Worm (Caenorhabditis elegans) whole organism, L4 larva: ENCODE measurements around the gene F38E1.6.

Experiments used
- Y48G9A.11 ChIP-seq: fragments of 200-800 bp; sonication (Bioruptor generic); IDR thresholded peaks from 2 replicates; pipeline ENCODE4 v1.3.6; 2022; ENCODE audit warnings: missing genetic modification reagents, missing genetic modification characterization, missing compliant biosample characterization
- Y5F2A.4 ChIP-seq: fragments of 200-800 bp; sonication (Bioruptor generic); optimal IDR thresholded peaks from 2 replicates; lab custom pipeline; 2018; ENCODE audit warnings: mild to moderate bottlenecking, missing genetic modification characterization, missing compliant biosample characterization
- ZK337.2 ChIP-seq: fragments of 200-800 bp; sonication (Bioruptor generic); IDR thresholded peaks from 2 replicates; pipeline ENCODE4 v1.3.6; 2022; ENCODE audit warnings: missing genetic modification reagents, missing genetic modification characterization, missing compliant biosample characterization
- aha-1 ChIP-seq: fragments of 150-350 bp; peaks from one replicate; lab custom pipeline; 2014; ENCODE audit warnings: missing biosample characterization, missing genetic modification characterization
- aly-2 ChIP-seq: sonication (generic microtip); optimal IDR thresholded peaks from 2 replicates; lab custom pipeline; 2018; ENCODE audit warnings: missing biosample characterization, missing genetic modification characterization
- ceh-28 ChIP-seq: fragments of 150-350 bp; optimal IDR thresholded peaks from 2 replicates; lab custom pipeline; 2014; ENCODE audit warnings: missing biosample characterization, missing genetic modification reagents, missing genetic modification characterization
- ceh-44 ChIP-seq: fragments of 200-800 bp; sonication (Bioruptor generic); IDR thresholded peaks from 2 replicates; pipeline ENCODE4 v1.3.6; 2022; ENCODE audit warnings: missing genetic modification reagents, missing genetic modification characterization, missing compliant biosample characterization
- ceh-62 ChIP-seq: sonication (generic microtip); optimal IDR thresholded peaks from 2 replicates; lab custom pipeline; 2017; ENCODE audit warnings: missing biosample characterization, missing genetic modification characterization
- ceh-82 ChIP-seq: sonication (generic microtip); optimal IDR thresholded peaks from 2 replicates; lab custom pipeline; 2017; ENCODE audit warnings: missing biosample characterization, missing genetic modification characterization
- cey-2 ChIP-seq: sonication (generic microtip); optimal IDR thresholded peaks from 3 replicates; lab custom pipeline; 2017; ENCODE audit warnings: missing genetic modification characterization, mild to moderate bottlenecking, missing compliant biosample characterization, antibody characterized with exemption, borderline replicate concordance; ENCODE audit not compliant: insufficient read depth
- daf-16 ChIP-seq, 3 experiments: sonication (generic microtip); optimal IDR thresholded peaks; 2 replicates each; lab custom pipeline; 2016 to 2017; ENCODE audit warnings: missing genetic modification characterization in 3 of 3, missing genetic modification reagents in 3 of 3, mild to moderate bottlenecking in 2 of 3, missing compliant biosample characterization in 2 of 3, missing biosample characterization in 1 of 3, moderate library complexity in 1 of 3
- dmd-6 ChIP-seq: fragments of 200-800 bp; sonication (Bioruptor generic); IDR thresholded peaks from 2 replicates; pipeline ENCODE4 v1.3.6; 2022; ENCODE audit warnings: missing genetic modification reagents, missing genetic modification characterization, missing compliant biosample characterization
- dpl-1 ChIP-seq: fragments of 150-350 bp; optimal IDR thresholded peaks from 2 replicates; lab custom pipeline; 2014; ENCODE audit warnings: missing biosample characterization, missing genetic modification reagents, missing genetic modification characterization
- dve-1 ChIP-seq: sonication (generic microtip); optimal IDR thresholded peaks from 2 replicates; lab custom pipeline; 2017; ENCODE audit warnings: antibody characterized with exemption, mild to moderate bottlenecking, missing genetic modification characterization, missing compliant biosample characterization; ENCODE audit not compliant: insufficient read depth
- egl-43 ChIP-seq: fragments of 200-800 bp; sonication (Bioruptor generic); IDR thresholded peaks from 2 replicates; pipeline ENCODE4 v1.3.6; 2022; ENCODE audit warnings: missing genetic modification reagents, missing genetic modification characterization, missing compliant biosample characterization
- fos-1 ChIP-seq: fragments of 150-350 bp; optimal IDR thresholded peaks from 2 replicates; lab custom pipeline; 2014; ENCODE audit warnings: missing biosample characterization, missing genetic modification characterization
- gei-8 ChIP-seq: fragments of 200-800 bp; sonication (Bioruptor generic); optimal IDR thresholded peaks from 2 replicates; lab custom pipeline; 2018; ENCODE audit warnings: mild to moderate bottlenecking, missing genetic modification characterization, missing compliant biosample characterization
- hif-1 ChIP-seq, 2 experiments: sonication (generic microtip); optimal IDR thresholded peaks; 2 replicates each; lab custom pipeline; 2016 to 2017; ENCODE audit warnings: missing compliant biosample characterization in 2 of 2, missing genetic modification characterization in 2 of 2, missing genetic modification reagents in 2 of 2, missing genotype in 2 of 2, mild to moderate bottlenecking in 1 of 2
- hlh-11 ChIP-seq: fragments of 200-800 bp; sonication (Bioruptor generic); optimal IDR thresholded peaks from 2 replicates; lab custom pipeline; 2018; ENCODE audit warnings: mild to moderate bottlenecking, missing genetic modification characterization, missing compliant biosample characterization
- hlh-30 ChIP-seq: sonication (generic microtip); optimal IDR thresholded peaks from 2 replicates; lab custom pipeline; 2017; ENCODE audit warnings: antibody characterized with exemption, mild to moderate bottlenecking, missing genetic modification characterization, missing compliant biosample characterization; ENCODE audit not compliant: insufficient read depth
- jun-1 ChIP-seq: fragments of 150-350 bp; optimal IDR thresholded peaks from 2 replicates; lab custom pipeline; 2014; ENCODE audit warnings: missing biosample characterization, missing genetic modification reagents, missing genetic modification characterization
- lin-1 ChIP-seq: fragments of 200-800 bp; sonication (Bioruptor generic); IDR thresholded peaks from 2 replicates; pipeline ENCODE4 v1.3.6; 2022; ENCODE audit warnings: missing genetic modification reagents, missing genetic modification characterization, missing compliant biosample characterization
- lsy-2 ChIP-seq, 2 experiments: fragments of 150-350 bp in 1 of 2; sonication (generic microtip) in 1 of 2; optimal IDR thresholded peaks; 2 replicates each; lab custom pipeline; 2014 to 2017; ENCODE audit warnings: missing biosample characterization in 2 of 2, missing genetic modification characterization in 2 of 2
- madf-5 ChIP-seq, 2 experiments: fragments of 200-800 bp; sonication (Bioruptor generic); IDR thresholded peaks; 2 replicates each; pipeline ENCODE4 v1.3.6; 2022; ENCODE audit warnings: missing compliant biosample characterization in 2 of 2, missing genetic modification characterization in 2 of 2
- mdl-1 ChIP-seq, 2 experiments: fragments of 150-350 bp in 1 of 2; sonication (generic microtip) in 1 of 2; optimal IDR thresholded peaks; 2 replicates each; lab custom pipeline; 2014 to 2017; ENCODE audit warnings: missing biosample characterization in 2 of 2, missing genetic modification characterization in 2 of 2
- mep-1 ChIP-seq: fragments of 150-350 bp; sonication (generic microtip); optimal IDR thresholded peaks from 3 replicates; lab custom pipeline; 2014; ENCODE audit warnings: missing biosample characterization, missing genetic modification characterization
- mes-2 ChIP-seq: sonication (generic microtip); optimal IDR thresholded peaks from 2 replicates; lab custom pipeline; 2016; ENCODE audit warnings: missing genotype, mild to moderate bottlenecking, missing genetic modification characterization, missing compliant biosample characterization; ENCODE audit not compliant: poor library complexity, severe bottlenecking
- mxl-2 ChIP-seq: fragments of 200-800 bp; sonication (Bioruptor generic); conservative IDR thresholded peaks from 2 replicates; pipeline ENCODE4 v1.3.6; 2022; ENCODE audit warnings: missing genetic modification reagents, missing genetic modification characterization, missing compliant biosample characterization
- mxl-3 ChIP-seq: fragments of 200-800 bp; sonication (Bioruptor generic); optimal IDR thresholded peaks from 2 replicates; lab custom pipeline; 2018; ENCODE audit warnings: mild to moderate bottlenecking, missing genetic modification characterization, missing compliant biosample characterization
- nhr-102 ChIP-seq: sonication (generic microtip); optimal IDR thresholded peaks from 2 replicates; lab custom pipeline; 2016; ENCODE audit warnings: mild to moderate bottlenecking, missing genetic modification characterization, moderate library complexity, missing compliant biosample characterization
- nhr-237 ChIP-seq: sonication (generic microtip); optimal IDR thresholded peaks from 2 replicates; lab custom pipeline; 2017; ENCODE audit warnings: missing biosample characterization, missing genetic modification characterization
- nhr-25 ChIP-seq: sonication (generic microtip); optimal IDR thresholded peaks from 2 replicates; lab custom pipeline; 2017; ENCODE audit warnings: missing genetic modification characterization, mild to moderate bottlenecking, missing compliant biosample characterization, antibody characterized with exemption, moderate library complexity, borderline replicate concordance; ENCODE audit not compliant: insufficient read depth
- nhr-28 ChIP-seq: fragments of 150-350 bp; optimal IDR thresholded peaks from 2 replicates; lab custom pipeline; 2014; ENCODE audit warnings: missing biosample characterization, missing genetic modification characterization
- nhr-77 ChIP-seq: fragments of 150-350 bp; optimal IDR thresholded peaks from 2 replicates; lab custom pipeline; 2014; ENCODE audit warnings: missing biosample characterization, missing genetic modification characterization
- php-3 ChIP-seq: fragments of 200-800 bp; sonication (Bioruptor generic); IDR thresholded peaks from 2 replicates; pipeline ENCODE4 v1.3.6; 2022; ENCODE audit warnings: missing genetic modification reagents, missing genetic modification characterization, missing compliant biosample characterization
- pqm-1 ChIP-seq: sonication (generic microtip); optimal IDR thresholded peaks from 2 replicates; lab custom pipeline; 2017; ENCODE audit warnings: missing biosample characterization, missing genetic modification characterization
- skn-1 ChIP-seq: fragments of 150-350 bp; optimal IDR thresholded peaks from 2 replicates; lab custom pipeline; 2014; ENCODE audit warnings: missing biosample characterization, missing genetic modification characterization
- snpc-1.2 ChIP-seq: fragments of 200-800 bp; sonication (Bioruptor generic); IDR thresholded peaks from 2 replicates; pipeline ENCODE4 v1.3.6; 2022; ENCODE audit warnings: missing genetic modification reagents, missing genetic modification characterization, missing compliant biosample characterization
- spr-3 ChIP-seq: fragments of 200-800 bp; sonication (Bioruptor generic); optimal IDR thresholded peaks from 2 replicates; lab custom pipeline; 2018; ENCODE audit warnings: mild to moderate bottlenecking, missing genetic modification characterization, missing compliant biosample characterization
- tra-1 ChIP-seq: fragments of 200-800 bp; sonication (Bioruptor generic); IDR thresholded peaks from 2 replicates; pipeline ENCODE4 v1.3.6; 2022; ENCODE audit warnings: missing genetic modification reagents, missing genetic modification characterization, missing compliant biosample characterization
- zfp-2 ChIP-seq: sonication (generic microtip); optimal IDR thresholded peaks from 2 replicates; lab custom pipeline; 2016; ENCODE audit warnings: mild to moderate bottlenecking, missing genetic modification characterization, missing compliant biosample characterization
- zfp-3 ChIP-seq: fragments of 200-800 bp; sonication (Bioruptor generic); conservative IDR thresholded peaks from 2 replicates; pipeline ENCODE4 v1.3.6; 2022; ENCODE audit warnings: missing genetic modification reagents, missing genetic modification characterization, missing compliant biosample characterization
- zip-11 ChIP-seq: fragments of 200-800 bp; sonication (Bioruptor generic); IDR thresholded peaks from 2 replicates; pipeline ENCODE4 v1.3.6; 2022; ENCODE audit warnings: missing genetic modification characterization, missing compliant biosample characterization
- ztf-11 ChIP-seq: fragments of 150-350 bp; optimal IDR thresholded peaks from 2 replicates; lab custom pipeline; 2014; ENCODE audit warnings: missing biosample characterization, missing genetic modification characterization

Gene F38E1.6

DNA sequence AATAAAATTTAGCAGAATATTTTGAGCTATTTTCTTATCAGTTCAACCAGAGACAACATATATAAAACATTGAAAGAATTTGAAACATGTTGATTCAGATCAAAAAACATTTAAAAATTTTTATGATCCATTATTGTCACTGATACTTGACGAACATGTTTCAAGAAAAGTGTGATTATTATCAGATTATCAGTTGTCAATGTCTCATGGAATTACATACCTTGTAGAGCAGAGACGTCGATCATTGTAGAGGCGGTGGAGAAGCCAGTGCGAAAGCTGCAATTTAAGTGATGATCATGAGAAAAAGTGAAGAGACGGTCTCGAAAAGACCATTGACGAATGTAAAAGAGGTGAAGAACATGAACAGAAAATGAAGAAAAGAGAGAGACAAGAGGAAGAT lies 42.5 kb downstream of the F38E1.6 start, which contains the start of gene F52E1.9 (continued):
- TF ChIP-seq nhr-102 (tag; lab: Kevin White, UChicago) (peak; percentile 0), pqm-1 (tag; lab: Kevin White, UChicago) (peak; percentile 86), dve-1 (peak; percentile 78), mep-1 (tag; lab: Kevin White, UChicago) (peak; percentile 25), mxl-2 (GFP tag; lab: Robert Waterston, UW) (no peak), spr-3 (GFP tag; lab: Kevin White, UChicago) (no peak), ceh-82 (tag; lab: Kevin White, UChicago) (no peak), dmd-6 (GFP tag; lab: Robert Waterston, UW) (peak; percentile 88), php-3 (GFP tag; lab: Robert Waterston, UW) (peak; percentile 96), hlh-11 (tag; lab: Kevin White, UChicago) (peak; percentile 74), cey-2 (tag; lab: Kevin White, UChicago) (no peak), lsy-2 (tag; optimal IDR thresholded peaks at IDR 0.05; lab: Kevin White, UChicago) (peak in 1 of 2 experiments; percentile 16), ceh-44 (GFP tag; lab: Robert Waterston, UW) (no peak), lin-1 (GFP tag; lab: Robert Waterston, UW) (0 out of 2 replicates have a peak, but pooled peaks have one; percentile 44), zfp-2 (no peak), aly-2 (tag; lab: Kevin White, UChicago) (no peak)

DNA sequence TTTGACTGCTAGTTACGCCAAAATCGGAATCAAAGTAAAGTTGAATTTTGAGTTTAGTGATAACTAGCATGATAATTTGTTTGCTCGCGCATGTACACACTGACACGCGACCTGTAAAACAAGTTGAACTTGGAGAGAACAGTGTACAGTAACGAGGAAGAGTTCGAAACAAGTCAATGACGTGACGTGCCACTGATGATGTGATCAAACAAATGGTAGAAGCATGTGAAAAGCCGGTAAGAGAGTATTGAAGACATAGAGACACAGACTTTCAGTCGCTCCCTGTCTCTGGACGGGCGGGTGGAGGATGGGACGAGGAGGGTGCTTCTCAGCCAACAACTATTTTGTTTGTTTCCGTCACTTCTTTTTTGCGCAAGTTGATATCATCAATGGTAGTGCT lies 43.3 kb downstream of the F38E1.6 start:
- TF ChIP-seq tra-1 (GFP tag; lab: Robert Waterston, UW) (0 out of 2 replicates have a peak, but pooled peaks have one; percentile 47), nhr-28 (peak; percentile 7), mes-2 (tag; lab: Kevin White, UChicago) (peak; percentile 33), hif-1 (tag; optimal IDR thresholded peaks at IDR 0.05; lab: Kevin White, UChicago) (peak in 1 of 2 experiments; percentile 35), Y5F2A.4 (GFP tag; lab: Kevin White, UChicago) (no peak), pqm-1 (tag; lab: Kevin White, UChicago) (peak; percentile 32), jun-1 (tag; lab: Kevin White, UChicago) (no peak), mxl-3 (peak; percentile 41), zfp-3 (GFP tag; lab: Robert Waterston, UW) (no peak), lin-1 (GFP tag; lab: Robert Waterston, UW) (0 out of 2 replicates have a peak, but pooled peaks have one; percentile 43), dve-1 (peak; percentile 46), daf-16 (GFP tag; optimal IDR thresholded peaks at IDR 0.05; lab: Kevin White, UChicago) (no peak), daf-16 (tag; optimal IDR thresholded peaks at IDR 0.05; lab: Kevin White, UChicago) (peak; percentile 37), ceh-62 (tag; lab: Kevin White, UChicago) (no peak), gei-8 (GFP tag; lab: Kevin White, UChicago) (no peak), hlh-11 (tag; lab: Kevin White, UChicago) (peak; percentile 80), dpl-1 (GFP tag; lab: Kevin White, UChicago) (no peak), hlh-30 (peak; percentile 73), fos-1 (no peak), snpc-1.2 (GFP tag; lab: Robert Waterston, UW) (no peak), aly-2 (tag; lab: Kevin White, UChicago) (no peak), cey-2 (tag; lab: Kevin White, UChicago) (peak; percentile 8), zip-11 (GFP tag; lab: Robert Waterston, UW) (no peak), mdl-1 (tag; optimal IDR thresholded peaks at IDR 0.05; lab: Kevin White, UChicago) (peak in 1 of 2 experiments; percentile 64), dmd-6 (GFP tag; lab: Robert Waterston, UW) (peak; percentile 60)

DNA sequence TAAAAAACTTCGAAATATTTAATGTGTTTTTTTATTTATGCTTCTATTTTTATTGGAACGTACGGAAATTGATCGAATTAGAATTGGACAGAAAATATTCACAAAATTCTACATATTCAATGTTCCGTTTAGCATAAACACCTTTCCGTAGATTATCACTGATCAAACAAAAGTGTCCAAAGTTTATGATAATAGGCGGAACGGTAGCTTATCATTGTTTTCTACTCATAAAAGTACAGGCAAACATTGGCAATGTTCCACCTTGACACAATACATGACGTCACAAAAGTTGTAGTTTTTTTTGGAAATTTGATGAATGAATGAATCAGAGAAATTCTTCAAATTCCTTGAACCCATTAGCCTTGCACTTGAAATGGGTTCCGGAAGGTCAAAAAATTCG lies 44.0 kb downstream of the F38E1.6 start:
- no peak for TF ChIP-seq ZK337.2
- TF ChIP-seq egl-43, result no peak
- TF ChIP-seq nhr-77, result no peak
- peak; percentile 41 for TF ChIP-seq dve-1
- TF ChIP-seq hlh-30, result no peak
- TF ChIP-seq fos-1, result no peak
- TF ChIP-seq zfp-2, result no peak
- TF ChIP-seq ceh-28, result no peak
- TF ChIP-seq daf-16 (GFP tag; optimal IDR thresholded peaks at IDR 0.05; lab: Kevin White, UChicago), result no peak
- TF ChIP-seq daf-16 (tag; optimal IDR thresholded peaks at IDR 0.05; lab: Kevin White, UChicago), result peak; percentile 55
- TF ChIP-seq nhr-237 (tag; lab: Kevin White, UChicago), result no peak
- TF ChIP-seq madf-5 (GFP tag; IDR thresholded peaks at IDR 0.05; lab: Robert Waterston, UW), result no peak
- TF ChIP-seq jun-1 (tag; lab: Kevin White, UChicago), result no peak
- no peak for TF ChIP-seq skn-1 (tag; lab: Kevin White, UChicago)
- TF ChIP-seq mep-1 (tag; lab: Kevin White, UChicago), result no peak
- TF ChIP-seq aha-1 (tag; lab: Kevin White, UChicago), result no peak
- no peak for TF ChIP-seq Y48G9A.11 (GFP tag; lab: Robert Waterston, UW)
- TF ChIP-seq ztf-11, result no peak
- TF ChIP-seq pqm-1 (tag; lab: Kevin White, UChicago), result peak; percentile 4
- peak; percentile 27 for TF ChIP-seq hlh-11 (tag; lab: Kevin White, UChicago)
- TF ChIP-seq nhr-25, result no peak
